Worm (Caenorhabditis elegans): ENCODE results near the gene F32D8.4.

The F32D8.4 gene

DNA sequence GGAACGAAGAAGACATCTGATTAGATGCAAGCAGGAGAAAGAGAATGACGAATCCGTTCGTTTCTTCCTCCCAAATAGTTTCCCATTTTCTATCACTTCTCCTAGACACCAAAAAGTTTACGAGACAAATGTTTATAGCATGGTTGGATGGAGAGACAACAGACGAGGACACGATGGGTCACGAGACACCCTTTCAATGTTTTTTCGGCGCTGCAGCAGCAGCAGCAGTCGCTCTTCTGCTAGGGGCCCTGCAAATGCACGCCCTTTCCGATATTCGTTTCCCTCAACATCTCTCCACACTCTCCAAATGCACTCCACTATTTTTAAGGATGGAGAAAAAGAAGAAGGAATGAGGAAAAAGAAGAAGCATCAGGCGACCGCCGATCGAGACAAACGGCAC, 35.0 kb downstream of the F32D8.4 start:
- TF ChIP-seq unc-62 (GFP tag; optimal IDR thresholded peaks at IDR 0.05): peak; percentile 27
- no peak for TF ChIP-seq flh-1 (GFP tag; optimal IDR thresholded peaks at IDR 0.05)
- TF ChIP-seq unc-120 (tag; optimal IDR thresholded peaks at IDR 0.05; ENCODE audit: poor library complexity, severe bottlenecking): peak; percentile 96
- no peak for TF ChIP-seq tbx-8 (GFP tag; optimal IDR thresholded peaks at IDR 0.05)
- TF ChIP-seq ceh-43 (GFP tag; optimal IDR thresholded peaks at IDR 0.05): no peak
- peak; percentile 3 for TF ChIP-seq ces-1 (GFP tag; optimal IDR thresholded peaks at IDR 0.05)
- no peak for TF ChIP-seq mep-1 (tag; optimal IDR thresholded peaks at IDR 0.05)
- peak; percentile 44 for TF ChIP-seq M03D4.4 (tag; optimal IDR thresholded peaks at IDR 0.05)
- TF ChIP-seq drap-1 (GFP tag; optimal IDR thresholded peaks at IDR 0.05): peak; percentile 24
- peak; percentile 59 for TF ChIP-seq hlh-1 (tag; optimal IDR thresholded peaks at IDR 0.05)
- TF ChIP-seq nhr-76 (tag; optimal IDR thresholded peaks at IDR 0.05): no peak
- no peak for TF ChIP-seq mab-5 (tag; optimal IDR thresholded peaks at IDR 0.05)
- peak; percentile 3 for TF ChIP-seq sptf-1 (tag; optimal IDR thresholded peaks at IDR 0.05)
- peak; percentile 48 for TF ChIP-seq mls-2 (tag; optimal IDR thresholded peaks at IDR 0.05)

DNA sequence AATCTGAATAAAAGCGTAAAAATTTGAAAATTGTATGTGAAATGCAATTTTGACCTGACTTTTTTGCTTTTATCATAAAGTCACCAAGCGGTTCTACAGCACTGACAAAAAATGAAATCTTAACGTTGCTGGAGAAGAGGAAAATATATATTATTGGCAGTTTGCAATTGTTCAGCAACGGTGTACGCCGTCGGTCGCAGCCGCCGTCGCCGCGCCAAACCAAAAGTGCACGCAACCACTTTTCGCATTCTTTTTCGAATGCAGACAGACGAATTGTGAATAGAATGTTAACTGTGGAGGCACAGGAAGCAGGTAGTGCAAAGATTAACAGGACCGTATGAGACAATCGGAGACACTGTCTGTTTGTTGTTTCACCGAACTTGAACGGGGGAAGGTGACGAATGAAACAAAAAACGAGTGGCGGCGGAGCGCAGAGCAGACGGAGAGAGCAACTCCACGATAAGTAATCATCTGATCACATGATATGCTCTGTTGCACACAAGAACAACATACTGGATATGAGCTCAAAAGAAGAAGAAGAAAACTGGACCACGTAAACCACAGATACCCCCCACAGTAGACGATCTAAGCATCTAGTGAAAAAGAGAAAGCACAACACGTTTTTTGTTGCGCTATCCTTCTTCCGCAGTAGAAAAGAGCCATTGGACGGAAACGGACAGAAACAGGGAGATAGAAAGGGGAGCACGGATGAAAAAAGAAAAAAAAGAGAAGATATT, 36.3 kb downstream of the F32D8.4 start:
- TF ChIP-seq unc-120 (tag; optimal IDR thresholded peaks at IDR 0.05; ENCODE audit: poor library complexity, severe bottlenecking) (peak; percentile 77), pha-4 (tag; optimal IDR thresholded peaks at IDR 0.05) (no peak), M03D4.4 (tag; optimal IDR thresholded peaks at IDR 0.05) (no peak), elt-3 (tag; optimal IDR thresholded peaks at IDR 0.05) (no peak)

ce11 chrV:10855363-10855762, 38.0 kb downstream of the F32D8.4 start:
- TF ChIP-seq mls-2 (tag; optimal IDR thresholded peaks at IDR 0.05) (no peak), cnd-1 (tag; optimal IDR thresholded peaks at IDR 0.05) (no peak), unc-39 (tag; optimal IDR thresholded peaks at IDR 0.05) (no peak), bed-3 (GFP tag; optimal IDR thresholded peaks at IDR 0.05) (no peak), lin-13 (tag; optimal IDR thresholded peaks at IDR 0.05) (no peak), unc-62 (GFP tag; optimal IDR thresholded peaks at IDR 0.05) (no peak), lsy-2 (tag; optimal IDR thresholded peaks at IDR 0.05) (no peak), pha-4 (tag; optimal IDR thresholded peaks at IDR 0.05) (no peak), blmp-1 (tag; optimal IDR thresholded peaks at IDR 0.05) (no peak), M03D4.4 (tag; optimal IDR thresholded peaks at IDR 0.05) (no peak), ceh-39 (tag; optimal IDR thresholded peaks at IDR 0.05) (no peak), ztf-11 (tag; optimal IDR thresholded peaks at IDR 0.05) (no peak)

- no peak for TF ChIP-seq blmp-1 (tag; optimal IDR thresholded peaks at IDR 0.05)
- TF ChIP-seq bed-3 (GFP tag; optimal IDR thresholded peaks at IDR 0.05): no peak
- TF ChIP-seq lin-13 (tag; optimal IDR thresholded peaks at IDR 0.05): no peak
- no peak for TF ChIP-seq nhr-28 (tag; optimal IDR thresholded peaks at IDR 0.05)
- TF ChIP-seq M03D4.4 (tag; optimal IDR thresholded peaks at IDR 0.05): no peak
- peak; percentile 66 for TF ChIP-seq ces-1 (GFP tag; optimal IDR thresholded peaks at IDR 0.05)
- no peak for TF ChIP-seq tbx-8 (GFP tag; optimal IDR thresholded peaks at IDR 0.05)
Measured at ce11 chrV:10854197-10854596, 39.2 kb downstream of the F32D8.4 start.

DNA sequence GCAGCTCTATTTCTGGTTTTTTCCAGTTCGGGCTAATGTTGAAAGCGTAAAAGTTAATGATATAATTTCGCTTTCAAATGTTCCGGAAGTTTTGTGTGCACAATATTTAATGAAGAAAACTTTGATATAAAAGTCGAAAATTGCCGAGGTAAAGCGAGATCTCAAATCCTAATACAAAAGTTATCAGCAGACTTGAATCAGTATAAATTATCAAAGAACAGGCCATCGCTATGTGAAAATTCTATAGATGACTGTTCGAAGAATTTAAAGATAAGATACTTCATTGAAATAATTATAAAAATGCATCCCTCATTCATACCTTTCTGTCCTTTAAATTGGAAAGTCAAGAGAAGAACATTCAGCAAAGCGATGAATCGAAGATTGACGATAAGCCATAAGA, 46.5 kb downstream of the F32D8.4 start, which contains the start of gene C29A12.6:
C29A12.6 (plus strand) TSS at position 301 of the 400 bp plus-strand sequence.
- TF ChIP-seq lsy-2 (tag; optimal IDR thresholded peaks at IDR 0.05) (no peak), unc-39 (tag; optimal IDR thresholded peaks at IDR 0.05) (no peak)

All from whole organism, mixed stage, embryonic.